Worm (Caenorhabditis elegans) whole organism, late embryonic: ENCODE data around the gene vps-39.
A peak's percentile ranks its signal among the peaks of the same experiment; 100 is the strongest.

Experiments used
- C38D4.7 ChIP-seq: fragments of 200-800 bp; sonication (Bioruptor generic); optimal IDR thresholded peaks from 2 replicates; lab custom pipeline; 2018; ENCODE audit warnings: mild to moderate bottlenecking, missing genetic modification characterization, moderate library complexity, missing compliant biosample characterization
- F13H6.1 ChIP-seq: sonication (generic microtip); optimal IDR thresholded peaks from 2 replicates; lab custom pipeline; 2016; ENCODE audit warnings: missing genetic modification characterization, missing compliant biosample characterization
- T23F11.4 ChIP-seq: fragments of 200-800 bp; sonication (Bioruptor generic); optimal IDR thresholded peaks from 2 replicates; lab custom pipeline; 2018; ENCODE audit warnings: mild to moderate bottlenecking, missing genetic modification characterization, missing compliant biosample characterization
- Y22D7AL.16 ChIP-seq: sonication (generic microtip); optimal IDR thresholded peaks from 2 replicates; lab custom pipeline; 2016; ENCODE audit warnings: missing genetic modification characterization, missing compliant biosample characterization
- ceh-18 ChIP-seq: sonication (generic microtip); optimal IDR thresholded peaks from 2 replicates; lab custom pipeline; 2016; ENCODE audit warnings: missing genetic modification characterization, missing compliant biosample characterization
- ceh-19 ChIP-seq: fragments of 200-800 bp; sonication (Bioruptor generic); optimal IDR thresholded peaks from 2 replicates; lab custom pipeline; 2018; ENCODE audit warnings: mild to moderate bottlenecking, missing genetic modification characterization, missing compliant biosample characterization
- ceh-2 ChIP-seq: sonication (generic microtip); optimal IDR thresholded peaks from 2 replicates; lab custom pipeline; 2016; ENCODE audit warnings: missing genotype, missing genetic modification characterization, missing compliant biosample characterization
- ceh-30 ChIP-seq: fragments of 150-350 bp; optimal IDR thresholded peaks from 2 replicates; lab custom pipeline; 2014; ENCODE audit warnings: missing biosample characterization, missing genetic modification characterization
- ceh-31 ChIP-seq: sonication (generic microtip); optimal IDR thresholded peaks from 2 replicates; lab custom pipeline; 2016; ENCODE audit warnings: missing genetic modification characterization, missing compliant biosample characterization
- ceh-34 ChIP-seq: sonication (generic microtip); optimal IDR thresholded peaks from 2 replicates; lab custom pipeline; 2016; ENCODE audit warnings: mild to moderate bottlenecking, missing genetic modification characterization, missing compliant biosample characterization
- ceh-6 ChIP-seq: fragments of 200-800 bp; sonication (Bioruptor generic); optimal IDR thresholded peaks from 2 replicates; lab custom pipeline; 2018; ENCODE audit warnings: mild to moderate bottlenecking, missing genetic modification characterization, missing compliant biosample characterization
- ceh-9 ChIP-seq: sonication (generic microtip); optimal IDR thresholded peaks from 2 replicates; lab custom pipeline; 2016; ENCODE audit warnings: mild to moderate bottlenecking, missing genetic modification characterization, inconsistent platforms, missing compliant biosample characterization
- dmd-4 ChIP-seq: sonication (generic microtip); optimal IDR thresholded peaks from 2 replicates; lab custom pipeline; 2016; ENCODE audit warnings: borderline replicate concordance, missing genetic modification characterization, missing compliant biosample characterization
- elt-2 ChIP-seq: sonication (generic microtip); optimal IDR thresholded peaks from 2 replicates; lab custom pipeline; 2016; ENCODE audit warnings: missing genetic modification reagents, missing genetic modification characterization, missing compliant biosample characterization
- elt-4 ChIP-seq: sonication (generic microtip); optimal IDR thresholded peaks from 2 replicates; lab custom pipeline; 2016; ENCODE audit warnings: missing genetic modification characterization, missing compliant biosample characterization
- ets-4 ChIP-seq: sonication (generic microtip); optimal IDR thresholded peaks from 2 replicates; lab custom pipeline; 2016; ENCODE audit warnings: missing genetic modification characterization, missing compliant biosample characterization
- eyg-1 ChIP-seq: sonication (generic microtip); optimal IDR thresholded peaks from 2 replicates; lab custom pipeline; 2016; ENCODE audit warnings: missing genotype, missing genetic modification characterization, missing compliant biosample characterization
- fax-1 ChIP-seq: sonication (generic microtip); optimal IDR thresholded peaks from 2 replicates; lab custom pipeline; 2016; ENCODE audit warnings: missing genotype, missing genetic modification characterization, missing compliant biosample characterization
- fkh-10 ChIP-seq: fragments of 150-350 bp; optimal IDR thresholded peaks from 2 replicates; lab custom pipeline; 2014; ENCODE audit warnings: missing biosample characterization, missing genetic modification reagents, missing genetic modification characterization
- hlh-13 ChIP-seq: fragments of 200-800 bp; sonication (Bioruptor generic); optimal IDR thresholded peaks from 2 replicates; lab custom pipeline; 2018; ENCODE audit warnings: mild to moderate bottlenecking, missing genetic modification characterization, missing compliant biosample characterization
- hlh-15 ChIP-seq: sonication (generic microtip); optimal IDR thresholded peaks from 2 replicates; lab custom pipeline; 2016; ENCODE audit warnings: missing genetic modification characterization, missing compliant biosample characterization
- hlh-6 ChIP-seq: sonication (generic microtip); optimal IDR thresholded peaks from 2 replicates; lab custom pipeline; 2016; ENCODE audit warnings: missing genotype, missing genetic modification characterization, missing compliant biosample characterization
- lim-6 ChIP-seq: sonication (generic microtip); optimal IDR thresholded peaks from 2 replicates; lab custom pipeline; 2016; ENCODE audit warnings: missing genetic modification characterization, missing compliant biosample characterization
- lin-11 ChIP-seq: fragments of 200-800 bp; sonication (Bioruptor generic); optimal IDR thresholded peaks from 2 replicates; lab custom pipeline; 2018; ENCODE audit warnings: mild to moderate bottlenecking, missing genetic modification characterization, missing compliant biosample characterization
- madf-2 ChIP-seq: sonication (generic microtip); optimal IDR thresholded peaks from 2 replicates; lab custom pipeline; 2017; ENCODE audit warnings: missing genetic modification characterization, missing compliant biosample characterization
- mec-3 ChIP-seq: sonication (generic microtip); optimal IDR thresholded peaks from 2 replicates; lab custom pipeline; 2016; ENCODE audit warnings: borderline replicate concordance, missing genetic modification characterization, missing compliant biosample characterization
- nfya-1 ChIP-seq: sonication (generic microtip); optimal IDR thresholded peaks from 2 replicates; lab custom pipeline; 2017; ENCODE audit warnings: missing genetic modification characterization, mild to moderate bottlenecking, missing compliant biosample characterization, antibody characterized with exemption, moderate library complexity
- nhr-232 ChIP-seq: sonication (generic microtip); optimal IDR thresholded peaks from 2 replicates; lab custom pipeline; 2016; ENCODE audit warnings: missing genetic modification characterization, missing compliant biosample characterization
- npax-4 ChIP-seq: sonication (generic microtip); optimal IDR thresholded peaks from 2 replicates; lab custom pipeline; 2016; ENCODE audit warnings: missing genetic modification characterization, missing compliant biosample characterization
- odd-2 ChIP-seq: sonication (generic microtip); optimal IDR thresholded peaks from 2 replicates; lab custom pipeline; 2017; ENCODE audit warnings: antibody characterized with exemption, mild to moderate bottlenecking, missing genetic modification characterization, missing compliant biosample characterization
- pag-3 ChIP-seq: sonication (generic microtip); optimal IDR thresholded peaks from 2 replicates; lab custom pipeline; 2016; ENCODE audit warnings: missing compliant biosample characterization, missing genetic modification characterization, borderline replicate concordance
- pax-1 ChIP-seq: fragments of 150-350 bp; optimal IDR thresholded peaks from 2 replicates; lab custom pipeline; 2014; ENCODE audit warnings: missing biosample characterization, missing genetic modification characterization
- pha-4 ChIP-seq: fragments of 150-350 bp; optimal IDR thresholded peaks from 2 replicates; lab custom pipeline; 2018; ENCODE audit warnings: missing biosample characterization, missing genetic modification reagents, missing genetic modification characterization
- pqm-1 ChIP-seq: sonication (generic microtip); optimal IDR thresholded peaks from 2 replicates; lab custom pipeline; 2016; ENCODE audit warnings: missing genetic modification characterization, missing compliant biosample characterization
- ref-2 ChIP-seq: sonication (generic microtip); optimal IDR thresholded peaks from 2 replicates; lab custom pipeline; 2016; ENCODE audit warnings: missing genetic modification characterization, missing compliant biosample characterization
- rnt-1 ChIP-seq: sonication (generic microtip); optimal IDR thresholded peaks from 2 replicates; lab custom pipeline; 2016; ENCODE audit warnings: missing genetic modification characterization, missing compliant biosample characterization
- sdc-2 ChIP-seq: sonication (generic microtip); optimal IDR thresholded peaks from 2 replicates; lab custom pipeline; 2016; ENCODE audit warnings: missing genotype, missing genetic modification characterization, missing compliant biosample characterization
- sox-2 ChIP-seq: fragments of 200-800 bp; sonication (Bioruptor generic); IDR thresholded peaks from 2 replicates; pipeline ENCODE4 v1.3.6; 2022; ENCODE audit warnings: missing genetic modification reagents, missing genetic modification characterization, missing compliant biosample characterization
- sox-4 ChIP-seq: sonication (generic microtip); optimal IDR thresholded peaks from 2 replicates; lab custom pipeline; 2017; ENCODE audit warnings: mild to moderate bottlenecking, missing genetic modification characterization, inconsistent platforms, missing compliant biosample characterization
- syd-9 ChIP-seq: sonication (generic microtip); optimal IDR thresholded peaks from 2 replicates; lab custom pipeline; 2016; ENCODE audit warnings: mild to moderate bottlenecking, missing genetic modification characterization, moderate library complexity, missing compliant biosample characterization
- tbx-2 ChIP-seq: sonication (generic microtip); optimal IDR thresholded peaks from 2 replicates; lab custom pipeline; 2016; ENCODE audit warnings: missing genetic modification characterization, missing compliant biosample characterization
- tbx-7 ChIP-seq: sonication (generic microtip); optimal IDR thresholded peaks from 2 replicates; lab custom pipeline; 2016; ENCODE audit warnings: missing genotype, missing genetic modification characterization, missing compliant biosample characterization
- ttx-3 ChIP-seq: sonication (generic microtip); optimal IDR thresholded peaks from 2 replicates; lab custom pipeline; 2016; ENCODE audit warnings: missing genetic modification reagents, missing genetic modification characterization, missing compliant biosample characterization
- unc-3 ChIP-seq, 2 experiments: fragments of 200-800 bp in 1 of 2; sonication (Bioruptor generic) in 1 of 2; sonication (generic microtip) in 1 of 2; conservative IDR thresholded peaks in 1 of 2; optimal IDR thresholded peaks in 1 of 2; 2 replicates each; pipeline versions ENCODE4 v1.3.6 to Lab custom; 2016 to 2022; ENCODE audit warnings: missing compliant biosample characterization in 2 of 2, missing genetic modification characterization in 2 of 2, missing genetic modification reagents in 1 of 2
- unc-42 ChIP-seq: sonication (generic microtip); optimal IDR thresholded peaks from 2 replicates; lab custom pipeline; 2016; ENCODE audit warnings: missing genotype, missing genetic modification characterization, missing compliant biosample characterization
- unc-86 ChIP-seq: sonication (generic microtip); optimal IDR thresholded peaks from 2 replicates; lab custom pipeline; 2016; ENCODE audit warnings: missing genetic modification characterization, missing compliant biosample characterization
- zip-5 ChIP-seq: sonication (generic microtip); optimal IDR thresholded peaks from 2 replicates; lab custom pipeline; 2016; ENCODE audit warnings: missing genetic modification characterization, missing compliant biosample characterization
- ztf-16 ChIP-seq: sonication (generic microtip); optimal IDR thresholded peaks from 2 replicates; lab custom pipeline; 2017; ENCODE audit warnings: missing genetic modification characterization, missing compliant biosample characterization

Gene vps-39

ce11 chrV:14012002-14012554, 26.1 kb downstream of the vps-39 start, which contains the start of the genes ddx-17 and aip-1 (continued):
- TF ChIP-seq odd-2 (tag; lab: Kevin White, UChicago) (no peak), sox-4 (tag; lab: Kevin White, UChicago) (no peak), hlh-13 (no peak), madf-2 (tag; lab: Kevin White, UChicago) (no peak), ceh-34 (tag; lab: Kevin White, UChicago) (no peak), npax-4 (tag; lab: Kevin White, UChicago) (no peak), eyg-1 (tag; lab: Kevin White, UChicago) (no peak), C38D4.7 (GFP tag; lab: Kevin White, UChicago) (no peak), ets-4 (tag; lab: Kevin White, UChicago) (no peak), ztf-16 (tag; lab: Kevin White, UChicago) (no peak), hlh-6 (tag; lab: Kevin White, UChicago) (no peak), ceh-6 (GFP tag; lab: Kevin White, UChicago) (no peak), ceh-9 (tag; lab: Kevin White, UChicago) (no peak), ceh-30 (peak; percentile 26), ceh-18 (no peak), pha-4 (no peak), mec-3 (no peak), ceh-31 (peak; percentile 60), unc-86 (tag; lab: Kevin White, UChicago) (no peak), nhr-232 (tag; lab: Kevin White, UChicago) (no peak), pax-1 (no peak), fax-1 (tag; lab: Kevin White, UChicago) (no peak), tbx-2 (peak; percentile 52), unc-42 (tag; lab: Kevin White, UChicago) (peak; percentile 36), nfya-1 (tag; lab: Kevin White, UChicago) (peak; percentile 32), fkh-10 (GFP tag; lab: Kevin White, UChicago) (no peak), ceh-2 (tag; lab: Kevin White, UChicago) (no peak), tbx-7 (no peak), T23F11.4 (GFP tag; lab: Kevin White, UChicago) (no peak), hlh-15 (tag; lab: Kevin White, UChicago) (no peak), elt-4 (tag; lab: Kevin White, UChicago) (no peak), sdc-2 (no peak), F13H6.1 (tag; lab: Kevin White, UChicago) (no peak), ref-2 (tag; lab: Kevin White, UChicago) (no peak), ceh-19 (GFP tag; lab: Kevin White, UChicago) (no peak), pqm-1 (tag; lab: Kevin White, UChicago) (no peak), lin-11 (tag; lab: Kevin White, UChicago) (no peak), rnt-1 (no peak), unc-3 (GFP tag; conservative IDR thresholded peaks at IDR 0.05; lab: Robert Waterston, UW) (no peak), unc-3 (tag; optimal IDR thresholded peaks at IDR 0.05; lab: Kevin White, UChicago) (no peak), pag-3 (tag; lab: Kevin White, UChicago) (no peak), syd-9 (tag; lab: Kevin White, UChicago) (no peak), dmd-4 (tag; lab: Kevin White, UChicago) (no peak)

ce11 chrV:14011427-14011826, 26.8 kb downstream of the vps-39 start:
- TF ChIP-seq ttx-3 (tag; lab: Kevin White, UChicago) (no peak), syd-9 (tag; lab: Kevin White, UChicago) (no peak), ceh-9 (tag; lab: Kevin White, UChicago) (no peak), elt-2 (no peak), madf-2 (tag; lab: Kevin White, UChicago) (no peak), sox-4 (tag; lab: Kevin White, UChicago) (no peak), zip-5 (tag; lab: Kevin White, UChicago) (no peak), eyg-1 (tag; lab: Kevin White, UChicago) (no peak), F13H6.1 (tag; lab: Kevin White, UChicago) (no peak), pqm-1 (tag; lab: Kevin White, UChicago) (no peak), pax-1 (no peak), ceh-34 (tag; lab: Kevin White, UChicago) (no peak), Y22D7AL.16 (tag; lab: Kevin White, UChicago) (no peak), ref-2 (tag; lab: Kevin White, UChicago) (no peak), tbx-7 (no peak), unc-42 (tag; lab: Kevin White, UChicago) (no peak), sox-2 (GFP tag; lab: Robert Waterston, UW) (no peak), lim-6 (tag; lab: Kevin White, UChicago) (no peak), lin-11 (tag; lab: Kevin White, UChicago) (no peak), hlh-15 (tag; lab: Kevin White, UChicago) (no peak)
